Worm (Caenorhabditis elegans): ENCODE results near the gene R09F10.1.

DNA sequence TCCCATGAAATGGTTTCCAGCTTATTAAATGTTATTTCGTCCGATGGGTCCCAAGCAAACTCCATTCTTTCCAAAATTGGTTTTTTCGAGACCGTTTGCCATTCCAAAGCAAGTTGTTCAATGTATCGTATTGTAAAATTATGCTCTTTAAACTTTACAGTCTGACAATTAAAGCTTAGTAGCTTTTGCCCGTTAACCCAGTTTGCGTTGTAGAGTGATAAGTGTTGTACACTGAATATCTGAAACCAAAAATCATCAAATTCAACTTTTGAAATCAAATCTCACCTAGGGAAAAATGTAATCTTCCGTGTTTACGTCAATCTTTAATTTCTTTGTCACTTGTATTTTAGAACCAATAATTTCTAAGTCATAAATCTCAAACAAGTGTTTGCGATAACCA lies 26.1 kb upstream of the R09F10.1 start:
- TF ChIP-seq dao-5 (tag; optimal IDR thresholded peaks at IDR 0.05), result no peak
- no peak for TF ChIP-seq W03F9.2 (tag; optimal IDR thresholded peaks at IDR 0.05)
- TF ChIP-seq him-1 (tag; optimal IDR thresholded peaks at IDR 0.05), result no peak

Data from whole organism, L4/young adult.